Worm (Caenorhabditis elegans): Measurements from ENCODE around the gene cutl-9.

The cutl-9 gene

ce11 chrII:10657632-10658108 is 35.6 kb downstream of the cutl-9 start, which contains the start of gene lact-3 (continued):
- TF ChIP-seq nfyb-1 (GFP tag; IDR thresholded peaks at IDR 0.05) (peak; percentile 63; the same call in 1 of the 2 replicates), D2030.7 (GFP tag; IDR thresholded peaks at IDR 0.05) (no peak), ceh-100 (GFP tag; IDR thresholded peaks at IDR 0.05) (no peak; the same call in 1 of the 2 replicates), nfya-2 (GFP tag; IDR thresholded peaks at IDR 0.05) (no peak), ceh-79 (tag; optimal IDR thresholded peaks at IDR 0.05) (peak; percentile 23), cebp-2 (GFP tag; IDR thresholded peaks at IDR 0.05) (0 out of 2 replicates have a peak, but pooled peaks have one; percentile 72), B0019.2 (GFP tag; conservative IDR thresholded peaks at IDR 0.05) (no peak), hlh-26 (GFP tag; conservative IDR thresholded peaks at IDR 0.05) (no peak), tbx-9 (tag; optimal IDR thresholded peaks at IDR 0.05; ENCODE audit: borderline replicate concordance) (no peak), F52B5.7 (tag; optimal IDR thresholded peaks at IDR 0.05) (no peak), snpc-4 (GFP tag; optimal IDR thresholded peaks at IDR 0.05) (no peak), snpc-4 (tag; optimal IDR thresholded peaks at IDR 0.05) (no peak), ztf-22 (GFP tag; optimal IDR thresholded peaks at IDR 0.05) (no peak), F10E7.11 (tag; optimal IDR thresholded peaks at IDR 0.05) (no peak), egrh-3 (GFP tag; IDR thresholded peaks at IDR 0.05) (no peak), snpc-1.3 (tag; optimal IDR thresholded peaks at IDR 0.05; ENCODE audit: insufficient read depth) (no peak), attf-5 (GFP tag; optimal IDR thresholded peaks at IDR 0.05) (no peak), nhr-90 (tag; optimal IDR thresholded peaks at IDR 0.05) (no peak), lag-1 (GFP tag; IDR thresholded peaks at IDR 0.05) (no peak), lsl-1 (GFP tag; optimal IDR thresholded peaks at IDR 0.05) (peak; percentile 23), tlf-1 (GFP tag; optimal IDR thresholded peaks at IDR 0.05) (peak; percentile 13), zim-3 (tag; optimal IDR thresholded peaks at IDR 0.05) (no peak), lin-40 (tag; optimal IDR thresholded peaks at IDR 0.05) (no peak), lir-1 (GFP tag; conservative IDR thresholded peaks at IDR 0.05) (no peak), ama-1 (optimal IDR thresholded peaks at IDR 0.05) (no peak), ama-1 (GFP tag; optimal IDR thresholded peaks at IDR 0.05) (peak in 1 of 2 experiments; percentile 34), B0035.1 (tag; optimal IDR thresholded peaks at IDR 0.05) (no peak), C17E4.6 (GFP tag; IDR thresholded peaks at IDR 0.05) (no peak), B0261.1 (tag; optimal IDR thresholded peaks at IDR 0.05) (no peak), madf-8 (GFP tag; conservative IDR thresholded peaks at IDR 0.05) (no peak; the same call in 1 of the 2 replicates), lin-54 (GFP tag; optimal IDR thresholded peaks at IDR 0.05) (peak; percentile 52), repo-1 (tag; optimal IDR thresholded peaks at IDR 0.05) (no peak), hrde-1 (tag; optimal IDR thresholded peaks at IDR 0.05; ENCODE audit: borderline replicate concordance) (peak; percentile 80), B0336.3 (GFP tag; IDR thresholded peaks at IDR 0.05) (peak; percentile 90), bed-2 (GFP tag; IDR thresholded peaks at IDR 0.05) (no peak), xnd-1 (tag; optimal IDR thresholded peaks at IDR 0.05) (peak; percentile 37), dpl-1 (GFP tag; optimal IDR thresholded peaks at IDR 0.05) (no peak), let-526 (GFP tag; IDR thresholded peaks at IDR 0.05) (no peak), ztf-3 (GFP tag; optimal IDR thresholded peaks at IDR 0.05) (no peak), hmg-20 (GFP tag; IDR thresholded peaks at IDR 0.05) (no peak), nhr-120 (GFP tag; IDR thresholded peaks at IDR 0.05) (no peak), rcor-1 (GFP tag; IDR thresholded peaks at IDR 0.05) (0 out of 2 replicates have a peak, but pooled peaks have one; percentile 13), nhr-27 (tag; optimal IDR thresholded peaks at IDR 0.05) (no peak), rpc-1 (optimal IDR thresholded peaks at IDR 0.05) (no peak), rpc-1 (tag; optimal IDR thresholded peaks at IDR 0.05) (no peak), aptf-3 (GFP tag; IDR thresholded peaks at IDR 0.05) (no peak), tbp1 (GFP tag; optimal IDR thresholded peaks at IDR 0.05) (peak; percentile 35), rec-8 (tag; optimal IDR thresholded peaks at IDR 0.05) (no peak), Y95B8A.8 (GFP tag; IDR thresholded peaks at IDR 0.05) (0 out of 2 replicates have a peak, but pooled peaks have one; percentile 41)
